Worm (Caenorhabditis elegans): ENCODE measurements around the gene clec-229.

DNA sequence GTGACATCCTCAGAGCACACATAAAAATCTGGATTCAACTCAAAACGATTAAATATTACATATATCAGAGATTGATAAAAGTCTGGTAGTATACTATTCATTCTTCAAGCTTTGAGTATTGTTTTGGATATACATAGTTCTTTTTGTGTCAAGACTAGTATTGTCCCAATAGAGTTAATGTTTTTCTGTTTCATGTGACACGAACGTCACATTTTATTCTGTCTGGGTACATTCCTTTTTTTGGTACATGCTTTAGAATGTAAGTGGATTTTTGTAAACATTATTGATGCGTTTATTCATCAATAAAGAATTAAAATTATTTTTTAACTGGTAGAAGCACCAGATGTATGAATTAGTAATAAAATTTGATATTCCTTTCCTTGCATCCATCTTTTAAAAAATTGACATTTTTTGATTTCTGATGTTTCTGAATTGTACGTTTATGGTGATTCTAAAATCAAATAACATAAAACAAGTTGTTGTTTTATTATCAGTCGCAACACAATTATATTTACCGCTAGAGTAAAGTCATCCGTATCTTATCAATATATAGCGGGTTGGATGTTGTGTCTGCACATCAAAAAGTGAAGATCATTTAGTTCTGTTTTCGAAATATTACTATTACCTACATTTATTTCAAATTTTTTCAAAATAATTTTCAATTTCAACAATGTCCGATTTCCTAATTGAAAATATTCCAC, 25.3 kb downstream of the clec-229 start, which contains the start of the genes srt-22 and nhr-246:
- TF ChIP-seq klf-2 (GFP tag; conservative IDR thresholded peaks at IDR 0.05): no peak
- no peak for TF ChIP-seq flt-1 (GFP tag; IDR thresholded peaks at IDR 0.05)
- no peak for TF ChIP-seq ref-1 (GFP tag; conservative IDR thresholded peaks at IDR 0.05)
- no peak for TF ChIP-seq ztf-29 (GFP tag; IDR thresholded peaks at IDR 0.05)
- no peak for TF ChIP-seq ztf-23 (GFP tag; IDR thresholded peaks at IDR 0.05)
- no peak for TF ChIP-seq cog-1 (tag; optimal IDR thresholded peaks at IDR 0.05)
- TF ChIP-seq tab-1 (GFP tag; IDR thresholded peaks at IDR 0.05): no peak
- no peak for TF ChIP-seq T22C8.4 (GFP tag; IDR thresholded peaks at IDR 0.05)
- no peak for TF ChIP-seq med-1 (GFP tag; optimal IDR thresholded peaks at IDR 0.05; ENCODE audit: insufficient read depth)
